Fruit fly (Drosophila melanogaster): Measurements from ENCODE around the gene CG7966.

The CG7966 gene

DNA sequence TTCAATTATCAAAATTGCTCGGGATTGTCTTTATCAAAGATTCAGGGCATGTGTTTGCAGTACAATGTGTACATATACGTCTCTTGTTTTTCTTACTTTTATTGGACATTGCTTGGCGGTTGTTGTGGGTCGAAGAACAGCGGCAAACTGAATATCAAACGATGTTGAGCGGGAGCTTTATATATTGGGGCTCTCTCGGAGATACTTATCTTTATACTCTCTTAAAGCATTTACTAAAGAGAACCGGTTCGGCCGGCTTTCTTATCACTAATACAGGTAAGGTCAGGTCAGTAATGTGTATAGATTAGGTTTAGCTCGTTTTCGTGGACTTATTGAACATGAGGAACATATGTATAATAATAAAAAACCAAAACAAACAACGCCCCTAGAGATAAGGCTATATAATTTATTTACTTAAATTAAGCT lies at the start of gene CG7966:
Gene CG7966, minus strand, starts transcription at position 156 of the 426 bp plus-strand sequence.
- TF ChIP-seq CG8301 (tag; optimal IDR thresholded peaks at IDR 0.05) = no peak
- peak; percentile 53 for TF ChIP-seq CG12605 (GFP tag; IDR thresholded peaks at IDR 0.05)
- no peak for TF ChIP-seq Pif1A (GFP tag; optimal IDR thresholded peaks at IDR 0.05)
- no peak for TF ChIP-seq CG10348 (GFP tag; IDR thresholded peaks at IDR 0.05)
- peak; percentile 34 for TF ChIP-seq Snoo (tag; optimal IDR thresholded peaks at IDR 0.05)
- peak; percentile 41 for TF ChIP-seq gl (tag; optimal IDR thresholded peaks at IDR 0.05)
- TF ChIP-seq CG32121 (GFP tag; IDR thresholded peaks at IDR 0.05) = no peak
- no peak for TF ChIP-seq Pif1B (GFP tag; optimal IDR thresholded peaks at IDR 0.05)
- TF ChIP-seq CG8159 (tag; optimal IDR thresholded peaks at IDR 0.05) = peak; percentile 1
- TF ChIP-seq Ets98B (GFP tag; IDR thresholded peaks at IDR 0.05) = peak; percentile 43; the same call in 1 of the 2 replicates
- TF ChIP-seq CG13204 (GFP tag; optimal IDR thresholded peaks at IDR 0.05) = no peak
- peak; percentile 6 for TF ChIP-seq CG15710 (tag; optimal IDR thresholded peaks at IDR 0.05)
- peak; percentile 67 for TF ChIP-seq EcR (GFP tag; optimal IDR thresholded peaks at IDR 0.05)
- TF ChIP-seq D1 (tag; optimal IDR thresholded peaks at IDR 0.05) = no peak
- TF ChIP-seq CG4496 (GFP tag; IDR thresholded peaks at IDR 0.05) = peak; percentile 59; the same call in 1 of the 3 replicates
- no peak for TF ChIP-seq rn (GFP tag; IDR thresholded peaks at IDR 0.05)
- no peak for TF ChIP-seq CG34367 (tag; optimal IDR thresholded peaks at IDR 0.05)
- TF ChIP-seq CG14655 (GFP tag; optimal IDR thresholded peaks at IDR 0.05) = no peak
- TF ChIP-seq CG9948 (tag; optimal IDR thresholded peaks at IDR 0.05) = no peak
- no peak for TF ChIP-seq CG17806 (tag; optimal IDR thresholded peaks at IDR 0.05)
- peak; percentile 28; the same call in 1 of the 3 replicates for TF ChIP-seq fd96Ca (GFP tag; IDR thresholded peaks at IDR 0.05)

DNA sequence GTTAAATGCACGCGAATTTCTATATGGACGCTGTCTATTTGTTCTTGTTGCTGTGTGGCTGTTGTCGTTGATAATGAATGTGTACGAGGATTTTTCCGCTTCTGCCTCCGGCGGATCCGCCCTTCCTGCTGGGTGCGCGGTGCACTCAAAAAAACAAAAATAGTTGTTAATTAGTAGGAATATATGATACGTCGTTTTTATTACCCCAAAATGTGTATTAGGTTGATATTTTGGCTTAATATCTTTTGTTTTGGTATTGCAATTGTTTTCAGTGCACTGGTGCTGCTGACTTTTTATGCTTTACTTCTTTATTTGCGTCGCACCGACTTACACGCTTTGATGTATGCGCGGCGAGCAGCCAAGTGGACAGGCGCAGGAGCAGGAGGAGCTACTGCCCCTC lies 40.4 kb upstream of the CG7966 start:
- no peak for TF ChIP-seq gl (tag; optimal IDR thresholded peaks at IDR 0.05)
- TF ChIP-seq CG13204 (GFP tag; optimal IDR thresholded peaks at IDR 0.05) = no peak
- TF ChIP-seq CG14655 (GFP tag; optimal IDR thresholded peaks at IDR 0.05) = peak; percentile 22
- no peak for TF ChIP-seq CG17806 (tag; optimal IDR thresholded peaks at IDR 0.05)
- peak; percentile 16 for TF ChIP-seq Pif1A (GFP tag; optimal IDR thresholded peaks at IDR 0.05)
- TF ChIP-seq CG32121 (GFP tag; IDR thresholded peaks at IDR 0.05) = no peak
- TF ChIP-seq rn (GFP tag; IDR thresholded peaks at IDR 0.05) = no peak
- no peak for TF ChIP-seq CG8301 (tag; optimal IDR thresholded peaks at IDR 0.05)
- TF ChIP-seq CG10348 (GFP tag; IDR thresholded peaks at IDR 0.05) = no peak
- TF ChIP-seq fd96Ca (GFP tag; IDR thresholded peaks at IDR 0.05) = no peak
- TF ChIP-seq CG9948 (tag; optimal IDR thresholded peaks at IDR 0.05) = no peak
- peak; percentile 45 for TF ChIP-seq CG8159 (tag; optimal IDR thresholded peaks at IDR 0.05)
- peak; percentile 35 for TF ChIP-seq CG15710 (tag; optimal IDR thresholded peaks at IDR 0.05)
- no peak for TF ChIP-seq EcR (GFP tag; optimal IDR thresholded peaks at IDR 0.05)
- no peak for TF ChIP-seq Ets98B (GFP tag; IDR thresholded peaks at IDR 0.05)
- no peak for TF ChIP-seq CG34367 (tag; optimal IDR thresholded peaks at IDR 0.05)
- TF ChIP-seq Snoo (tag; optimal IDR thresholded peaks at IDR 0.05) = no peak
- TF ChIP-seq Pif1B (GFP tag; optimal IDR thresholded peaks at IDR 0.05) = no peak
- TF ChIP-seq CG12605 (GFP tag; IDR thresholded peaks at IDR 0.05) = peak; percentile 15; the same call in 1 of the 2 replicates
- no peak for TF ChIP-seq D1 (tag; optimal IDR thresholded peaks at IDR 0.05)
- TF ChIP-seq CG4496 (GFP tag; IDR thresholded peaks at IDR 0.05) = peak; percentile 35; the same call in 1 of the 3 replicates

DNA sequence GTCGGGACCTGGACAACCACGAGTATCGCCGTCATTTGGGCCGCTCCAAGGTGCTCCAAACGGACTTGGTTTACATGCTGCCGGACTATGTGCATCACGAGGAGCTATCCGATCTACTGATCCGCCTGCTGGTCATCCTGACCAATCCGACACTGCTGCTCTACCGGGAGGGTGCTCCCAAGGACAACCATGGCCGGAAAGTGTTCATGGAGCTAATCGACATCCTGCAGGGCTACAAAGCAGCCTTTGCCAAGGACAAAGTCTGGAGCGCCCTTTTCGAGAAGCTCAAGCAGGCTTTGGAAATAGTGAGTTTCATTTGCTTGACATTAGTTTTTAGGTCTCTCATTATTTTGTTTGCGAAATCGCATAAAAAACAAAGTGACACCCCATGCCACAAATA lies 37.7 kb upstream of the CG7966 start, which contains the start of gene CG34308:
Gene CG34308, plus strand, starts transcription at position 301 of the 400 bp plus-strand sequence.
- TF ChIP-seq CG4496 (GFP tag; IDR thresholded peaks at IDR 0.05) (no peak), CG12605 (GFP tag; IDR thresholded peaks at IDR 0.05) (no peak), Snoo (tag; optimal IDR thresholded peaks at IDR 0.05) (no peak)

DNA sequence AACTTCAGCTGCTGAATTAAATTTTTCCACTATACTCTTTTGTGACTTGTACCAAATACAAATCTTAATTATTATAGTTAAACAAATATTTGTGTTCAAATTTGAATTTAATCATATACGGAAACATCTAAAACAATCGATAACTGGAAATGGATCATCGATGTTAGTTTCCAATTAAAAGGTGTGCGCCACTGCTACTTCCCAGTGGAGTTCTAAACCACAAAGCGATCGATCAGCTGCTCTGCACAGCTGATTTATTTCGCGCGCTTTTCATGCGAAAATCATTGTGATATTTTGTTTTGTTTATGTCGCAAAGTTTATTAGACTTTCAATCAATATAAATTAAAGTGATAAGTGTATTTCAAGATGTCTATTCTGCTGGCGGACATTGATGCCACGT lies 37.1 kb upstream of the CG7966 start, which contains the start of gene timeout:
Gene timeout, plus strand, starts transcription at position 257 of the 400 bp plus-strand sequence.
- TF ChIP-seq CG17806 (tag; optimal IDR thresholded peaks at IDR 0.05) (no peak), CG4496 (GFP tag; IDR thresholded peaks at IDR 0.05) (no peak), CG8159 (tag; optimal IDR thresholded peaks at IDR 0.05) (no peak), CG14655 (GFP tag; optimal IDR thresholded peaks at IDR 0.05) (no peak), D1 (tag; optimal IDR thresholded peaks at IDR 0.05) (peak; percentile 13)

DNA sequence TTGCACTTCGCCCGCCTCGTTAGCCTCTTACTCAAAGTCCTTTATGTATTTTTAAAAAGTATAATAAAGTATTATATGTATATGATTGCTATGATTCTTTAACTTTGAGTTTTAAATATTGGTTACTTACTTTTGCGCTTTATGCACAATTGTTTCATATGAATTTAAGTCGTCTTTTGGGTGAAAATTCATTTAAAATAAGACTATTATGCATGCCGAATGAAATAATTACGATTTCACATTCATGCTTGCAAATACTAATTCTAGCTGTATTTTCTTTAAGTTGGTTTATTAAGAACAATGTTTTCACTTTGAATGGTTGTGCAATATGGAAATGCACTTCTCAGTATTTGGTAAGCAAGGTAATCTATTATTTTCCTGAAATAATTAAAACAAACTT lies 34.7 kb upstream of the CG7966 start, which contains the start of gene CG43063:
Gene CG43063, plus strand, starts transcription at position 301 of the 400 bp plus-strand sequence.
- TF ChIP-seq CG17806 (tag; optimal IDR thresholded peaks at IDR 0.05) (no peak), CG34367 (tag; optimal IDR thresholded peaks at IDR 0.05) (no peak), CG14655 (GFP tag; optimal IDR thresholded peaks at IDR 0.05) (no peak), D1 (tag; optimal IDR thresholded peaks at IDR 0.05) (no peak), Snoo (tag; optimal IDR thresholded peaks at IDR 0.05) (no peak), CG4496 (GFP tag; IDR thresholded peaks at IDR 0.05) (no peak), CG12605 (GFP tag; IDR thresholded peaks at IDR 0.05) (no peak), fd96Ca (GFP tag; IDR thresholded peaks at IDR 0.05) (no peak), CG15710 (tag; optimal IDR thresholded peaks at IDR 0.05) (no peak)

DNA sequence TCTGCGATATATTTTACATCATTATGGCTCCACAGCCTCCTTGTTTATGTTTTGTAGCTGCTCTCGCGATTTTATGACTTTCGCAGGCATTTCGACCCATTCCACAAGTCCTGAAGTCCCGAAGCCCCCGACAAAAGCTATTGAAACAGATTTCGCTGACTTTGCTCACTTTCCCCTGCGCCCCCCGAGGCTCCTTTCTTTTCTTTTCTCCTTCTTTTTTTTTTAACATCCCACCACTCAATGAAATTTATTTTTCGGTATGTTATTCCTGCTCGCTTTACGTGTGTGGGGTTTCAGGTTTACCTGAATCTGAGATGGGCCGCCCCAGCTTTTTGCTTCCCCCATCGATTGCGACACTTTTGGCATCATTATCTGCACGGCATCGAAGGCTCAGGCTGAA lies 31.1 kb upstream of the CG7966 start:
- TF ChIP-seq Pif1A (GFP tag; optimal IDR thresholded peaks at IDR 0.05) (no peak), CG8301 (tag; optimal IDR thresholded peaks at IDR 0.05) (no peak), CG14655 (GFP tag; optimal IDR thresholded peaks at IDR 0.05) (no peak), CG13204 (GFP tag; optimal IDR thresholded peaks at IDR 0.05) (no peak), CG34367 (tag; optimal IDR thresholded peaks at IDR 0.05) (no peak), CG15710 (tag; optimal IDR thresholded peaks at IDR 0.05) (no peak), CG17806 (tag; optimal IDR thresholded peaks at IDR 0.05) (no peak), fd96Ca (GFP tag; IDR thresholded peaks at IDR 0.05) (no peak), Pif1B (GFP tag; optimal IDR thresholded peaks at IDR 0.05) (no peak), CG32121 (GFP tag; IDR thresholded peaks at IDR 0.05) (no peak), CG9948 (tag; optimal IDR thresholded peaks at IDR 0.05) (no peak), D1 (tag; optimal IDR thresholded peaks at IDR 0.05) (no peak), CG10348 (GFP tag; IDR thresholded peaks at IDR 0.05) (no peak), CG8159 (tag; optimal IDR thresholded peaks at IDR 0.05) (no peak), rn (GFP tag; IDR thresholded peaks at IDR 0.05) (no peak)
